Fruit fly (Drosophila melanogaster) S2 (cell line): ENCODE data around the gene CG42299.

Experiments used
- CG8478 ChIP-seq: fragments of >200 bp; optimal IDR thresholded peaks from 2 replicates; lab custom pipeline; 2018
- CTCF ChIP-seq, 2 experiments: fragments of >200 bp; optimal IDR thresholded peaks; 2 replicates each; lab custom pipeline; 2018

The CG42299 gene

dm6 chrX:15602438-15602837 is 27.0 kb upstream of the CG42299 start:
- TF ChIP-seq CTCF (optimal IDR thresholded peaks at IDR 0.05; lab: Kevin White, UChicago): no peak

- no peak for TF ChIP-seq CG8478 (lab: Kevin White, UChicago)
- TF ChIP-seq CTCF (optimal IDR thresholded peaks at IDR 0.05; lab: Kevin White, UChicago): no peak
Measured at dm6 chrX:15601285-15601684, 25.8 kb upstream of the CG42299 start.

dm6 chrX:15599697-15600096 is 24.2 kb upstream of the CG42299 start:
- no peak for TF ChIP-seq CG8478 (lab: Kevin White, UChicago)
- no peak for TF ChIP-seq CTCF (optimal IDR thresholded peaks at IDR 0.05; lab: Kevin White, UChicago)

- TF ChIP-seq CG8478 (lab: Kevin White, UChicago) (no peak), CTCF (optimal IDR thresholded peaks at IDR 0.05; lab: Kevin White, UChicago) (peak; percentile 78 to 92)
Measured at dm6 chrX:15594230-15594857, 18.9 kb upstream of the CG42299 start.

- no peak for TF ChIP-seq CG8478 (lab: Kevin White, UChicago)
- no peak for TF ChIP-seq CTCF (optimal IDR thresholded peaks at IDR 0.05; lab: Kevin White, UChicago)
Measured at dm6 chrX:15593477-15594229, 18.2 kb upstream of the CG42299 start, which contains the start of gene Chsy. Gene Chsy, minus strand, starts transcription at chrX:15593534.

dm6 chrX:15592822-15593476 is 17.5 kb upstream of the CG42299 start:
- TF ChIP-seq CG8478 (lab: Kevin White, UChicago) (no peak), CTCF (optimal IDR thresholded peaks at IDR 0.05; lab: Kevin White, UChicago) (no peak)

- TF ChIP-seq CTCF (optimal IDR thresholded peaks at IDR 0.05; lab: Kevin White, UChicago): no peak
- no peak for TF ChIP-seq CG8478 (lab: Kevin White, UChicago)
Measured at dm6 chrX:15591721-15592491, 16.4 kb upstream of the CG42299 start.

- no peak for TF ChIP-seq CTCF (optimal IDR thresholded peaks at IDR 0.05; lab: Kevin White, UChicago)
Measured at dm6 chrX:15587433-15587832, 11.9 kb upstream of the CG42299 start, which contains the start of gene Alp11. Gene Alp11, plus strand, starts transcription at chrX:15587733.

dm6 chrX:15583842-15584441 is 8.5 kb upstream of the CG42299 start:
- TF ChIP-seq CTCF (optimal IDR thresholded peaks at IDR 0.05; lab: Kevin White, UChicago): no peak
- no peak for TF ChIP-seq CG8478 (lab: Kevin White, UChicago)

- no peak for TF ChIP-seq CG8478 (lab: Kevin White, UChicago)
- TF ChIP-seq CTCF (optimal IDR thresholded peaks at IDR 0.05; lab: Kevin White, UChicago): no peak
Measured at dm6 chrX:15582853-15583252, 7.4 kb upstream of the CG42299 start, which contains the start of the genes CG9215 and CG8097. Gene CG9215, minus strand, starts transcription at chrX:15582874. Gene CG8097, plus strand, starts transcription at chrX:15583159.

dm6 chrX:15579579-15579978 is 4.1 kb upstream of the CG42299 start:
- TF ChIP-seq CG8478 (lab: Kevin White, UChicago) (no peak), CTCF (optimal IDR thresholded peaks at IDR 0.05; lab: Kevin White, UChicago) (no peak)

dm6 chrX:15578043-15578442 is 2.6 kb upstream of the CG42299 start, which contains the start of the genes cerv and CG7872:
Gene cerv, minus strand, starts transcription at chrX:15578171.
Gene CG7872, plus strand, starts transcription at chrX:15578205.
- TF ChIP-seq CTCF (optimal IDR thresholded peaks at IDR 0.05; lab: Kevin White, UChicago): peak in 1 of 2 experiments; percentile 2
- no peak for TF ChIP-seq CG8478 (lab: Kevin White, UChicago)

- TF ChIP-seq CTCF (optimal IDR thresholded peaks at IDR 0.05; lab: Kevin White, UChicago) (no peak), CG8478 (lab: Kevin White, UChicago) (no peak)
Measured at dm6 chrX:15574384-15574783, 1.1 kb downstream of the CG42299 start, which contains the start of gene CG9213. Gene CG9213, minus strand, starts transcription at chrX:15574535.

- TF ChIP-seq CG8478 (lab: Kevin White, UChicago) (no peak), CTCF (optimal IDR thresholded peaks at IDR 0.05; lab: Kevin White, UChicago) (no peak)
Measured at dm6 chrX:15571939-15572338, 3.5 kb downstream of the CG42299 start, which contains the start of gene CG15643. Gene CG15643, minus strand, starts transcription at chrX:15572149.
